Worm (Caenorhabditis elegans) whole organism, young adult: ENCODE data around the gene sqv-3.

Experiments used
- B0019.2 ChIP-seq: fragments of 200-800 bp; sonication (Bioruptor generic); conservative IDR thresholded peaks from 2 replicates; pipeline ENCODE4 v1.3.6; 2022; ENCODE audit warnings: missing genetic modification reagents, missing genetic modification characterization, missing compliant biosample characterization
- B0035.1 ChIP-seq: sonication (generic microtip); optimal IDR thresholded peaks from 2 replicates; lab custom pipeline; 2016; ENCODE audit warnings: missing genetic modification characterization, mild to moderate bottlenecking, missing compliant biosample characterization, missing genotype, missing genetic modification reagents
- B0336.3 ChIP-seq: fragments of 200-800 bp; sonication (Bioruptor generic); IDR thresholded peaks from 2 replicates; pipeline ENCODE4 v1.3.6; 2022; ENCODE audit warnings: missing genetic modification characterization, missing compliant biosample characterization
- C06A6.2 ChIP-seq: fragments of 200-800 bp; sonication (Bioruptor generic); conservative IDR thresholded peaks from 2 replicates; pipeline ENCODE4 v1.3.6; 2022; ENCODE audit warnings: missing genetic modification characterization, missing compliant biosample characterization
- C17E4.6 ChIP-seq: fragments of 200-800 bp; sonication (Bioruptor generic); IDR thresholded peaks from 2 replicates; pipeline ENCODE4 v1.3.6; 2022; ENCODE audit warnings: missing genetic modification reagents, missing genetic modification characterization, missing compliant biosample characterization
- F10E7.11 ChIP-seq: sonication (generic microtip); optimal IDR thresholded peaks from 2 replicates; lab custom pipeline; 2017; ENCODE audit warnings: mild to moderate bottlenecking, missing genetic modification characterization, moderate library complexity, missing compliant biosample characterization
- F49E8.2 ChIP-seq: sonication (generic microtip); optimal IDR thresholded peaks from 3 replicates; lab custom pipeline; 2017; ENCODE audit warnings: missing genetic modification characterization, mild to moderate bottlenecking, missing compliant biosample characterization, antibody characterized with exemption, moderate library complexity; ENCODE audit not compliant: insufficient read depth
- F55B11.4 ChIP-seq: sonication (generic microtip); optimal IDR thresholded peaks from 2 replicates; lab custom pipeline; 2016; ENCODE audit warnings: missing compliant biosample characterization, missing genetic modification characterization, borderline replicate concordance; ENCODE audit not compliant: insufficient read depth
- K11D2.4 ChIP-seq: fragments of 200-800 bp; sonication (Bioruptor generic); IDR thresholded peaks from 2 replicates; pipeline ENCODE4 v1.3.6; 2022; ENCODE audit warnings: missing genetic modification reagents, missing genetic modification characterization, missing compliant biosample characterization
- K12H6.12 ChIP-seq: fragments of 200-800 bp; sonication (Bioruptor generic); optimal IDR thresholded peaks from 2 replicates; lab custom pipeline; 2018; ENCODE audit warnings: mild to moderate bottlenecking, missing genetic modification characterization, missing compliant biosample characterization
- Y53F4B.3 ChIP-seq: fragments of 200-800 bp; sonication (Bioruptor generic); IDR thresholded peaks from 2 replicates; pipeline ENCODE4 v1.3.6; 2022; ENCODE audit warnings: missing genetic modification reagents, missing genetic modification characterization, missing compliant biosample characterization
- Y53G8AR.9 ChIP-seq: fragments of 200-800 bp; sonication (Bioruptor generic); conservative IDR thresholded peaks from 2 replicates; pipeline ENCODE4 v1.3.6; 2022; ENCODE audit warnings: missing genetic modification reagents, missing genetic modification characterization, missing compliant biosample characterization
- Y95B8A.8 ChIP-seq: fragments of 200-800 bp; sonication (Bioruptor generic); IDR thresholded peaks from 2 replicates; pipeline ENCODE4 v1.3.6; 2022; ENCODE audit warnings: missing genetic modification reagents, missing genetic modification characterization, missing compliant biosample characterization
- ZK185.1 ChIP-seq: sonication (generic microtip); optimal IDR thresholded peaks from 2 replicates; lab custom pipeline; 2016; ENCODE audit warnings: mild to moderate bottlenecking, missing genetic modification characterization, missing compliant biosample characterization; ENCODE audit not compliant: poor library complexity, severe bottlenecking
- ama-1 ChIP-seq, 3 experiments: fragments of 150-350 bp in 1 of 3; sonication (generic microtip) in 2 of 3; optimal IDR thresholded peaks; 2 replicates each; lab custom pipeline; 2014 to 2018; ENCODE audit warnings: missing biosample characterization in 2 of 3, missing genetic modification characterization in 2 of 3, missing genetic modification reagents in 2 of 3
- athp-1 ChIP-seq: sonication (generic microtip); optimal IDR thresholded peaks from 2 replicates; lab custom pipeline; 2017; ENCODE audit warnings: mild to moderate bottlenecking, missing genetic modification characterization, missing compliant biosample characterization
- attf-3 ChIP-seq: fragments of 200-800 bp; sonication (Bioruptor generic); conservative IDR thresholded peaks from 2 replicates; pipeline ENCODE4 v1.3.6; 2022; ENCODE audit warnings: missing genetic modification reagents, missing genetic modification characterization, missing compliant biosample characterization
- attf-5 ChIP-seq: fragments of 200-800 bp; sonication (Bioruptor generic); optimal IDR thresholded peaks from 2 replicates; lab custom pipeline; 2018; ENCODE audit warnings: mild to moderate bottlenecking, missing genetic modification characterization, missing compliant biosample characterization
- bed-2 ChIP-seq: fragments of 200-800 bp; sonication (Bioruptor generic); IDR thresholded peaks from 2 replicates; pipeline ENCODE4 v1.3.6; 2022; ENCODE audit warnings: missing genetic modification reagents, missing genetic modification characterization, missing compliant biosample characterization
- cebp-1 ChIP-seq, 2 experiments: fragments of 200-800 bp in 1 of 2; sonication (Bioruptor generic) in 1 of 2; sonication (generic microtip) in 1 of 2; IDR thresholded peaks in 1 of 2; optimal IDR thresholded peaks in 1 of 2; 2 replicates each; pipeline versions ENCODE4 v1.3.6 to Lab custom; 2017 to 2022; ENCODE audit warnings: missing compliant biosample characterization in 2 of 2, missing genetic modification characterization in 2 of 2, mild to moderate bottlenecking in 1 of 2, missing genetic modification reagents in 1 of 2, moderate library complexity in 1 of 2
- ceh-100 ChIP-seq: fragments of 200-800 bp; sonication (Bioruptor generic); IDR thresholded peaks from 2 replicates; pipeline ENCODE4 v1.3.6; 2022; ENCODE audit warnings: missing genetic modification reagents, missing genetic modification characterization, missing compliant biosample characterization
- ceh-27 ChIP-seq: fragments of 200-800 bp; sonication (Bioruptor generic); optimal IDR thresholded peaks from 2 replicates; lab custom pipeline; 2018; ENCODE audit warnings: mild to moderate bottlenecking, missing genetic modification characterization, moderate library complexity, missing compliant biosample characterization
- ceh-58 ChIP-seq: fragments of 200-800 bp; sonication (Bioruptor generic); IDR thresholded peaks from 2 replicates; pipeline ENCODE4 v1.3.6; 2022; ENCODE audit warnings: missing genetic modification characterization, missing compliant biosample characterization
- ceh-79 ChIP-seq: sonication (generic microtip); optimal IDR thresholded peaks from 2 replicates; lab custom pipeline; 2017; ENCODE audit warnings: mild to moderate bottlenecking, missing genetic modification characterization, missing compliant biosample characterization
- chd-7 ChIP-seq: sonication (generic microtip); optimal IDR thresholded peaks from 2 replicates; lab custom pipeline; 2016; ENCODE audit warnings: mild to moderate bottlenecking, missing genetic modification characterization, moderate library complexity, missing compliant biosample characterization
- dpff-1 ChIP-seq: sonication (generic microtip); optimal IDR thresholded peaks from 2 replicates; lab custom pipeline; 2017; ENCODE audit warnings: mild to moderate bottlenecking, missing genetic modification characterization, missing compliant biosample characterization
- ets-4 ChIP-seq: fragments of 200-800 bp; sonication (Bioruptor generic); optimal IDR thresholded peaks from 2 replicates; lab custom pipeline; 2018; ENCODE audit warnings: mild to moderate bottlenecking, missing genetic modification characterization, missing compliant biosample characterization
- gei-17 ChIP-seq: fragments of 200-800 bp; sonication (Bioruptor generic); optimal IDR thresholded peaks from 2 replicates; lab custom pipeline; 2018; ENCODE audit warnings: mild to moderate bottlenecking, missing genetic modification characterization, missing compliant biosample characterization
- lag-1 ChIP-seq: fragments of 200-800 bp; sonication (Bioruptor generic); IDR thresholded peaks from 2 replicates; pipeline ENCODE4 v1.3.6; 2022; ENCODE audit warnings: missing genetic modification reagents, missing genetic modification characterization, missing compliant biosample characterization
- let-526 ChIP-seq: fragments of 200-800 bp; sonication (Bioruptor generic); IDR thresholded peaks from 2 replicates; pipeline ENCODE4 v1.3.6; 2022; ENCODE audit warnings: missing genetic modification reagents, missing genetic modification characterization, missing compliant biosample characterization
- lin-40 ChIP-seq: sonication (generic microtip); optimal IDR thresholded peaks from 2 replicates; lab custom pipeline; 2016; ENCODE audit warnings: missing genetic modification characterization, mild to moderate bottlenecking, missing compliant biosample characterization, missing genotype, missing genetic modification reagents
- lir-1 ChIP-seq: fragments of 200-800 bp; sonication (Bioruptor generic); conservative IDR thresholded peaks from 2 replicates; pipeline ENCODE4 v1.3.6; 2022; ENCODE audit warnings: missing genetic modification reagents, missing genetic modification characterization, missing compliant biosample characterization
- madf-6 ChIP-seq: fragments of 200-800 bp; sonication (Bioruptor generic); IDR thresholded peaks from 2 replicates; pipeline ENCODE4 v1.3.6; 2022; ENCODE audit warnings: missing genetic modification reagents, missing genetic modification characterization, missing compliant biosample characterization
- mel-28 ChIP-seq: sonication (generic microtip); optimal IDR thresholded peaks from 2 replicates; lab custom pipeline; 2016; ENCODE audit warnings: borderline replicate concordance, mild to moderate bottlenecking, missing genetic modification characterization, missing compliant biosample characterization
- mxl-1 ChIP-seq: sonication (generic microtip); optimal IDR thresholded peaks from 2 replicates; lab custom pipeline; 2016; ENCODE audit warnings: missing genetic modification characterization, missing compliant biosample characterization
- nhr-80 ChIP-seq: sonication (generic microtip); optimal IDR thresholded peaks from 2 replicates; lab custom pipeline; 2016; ENCODE audit warnings: missing genetic modification characterization, missing compliant biosample characterization
- pbrm-1 ChIP-seq: fragments of 200-800 bp; sonication (Bioruptor generic); IDR thresholded peaks from 2 replicates; pipeline ENCODE4 v1.3.6; 2022; ENCODE audit warnings: missing genetic modification reagents, missing genetic modification characterization, missing compliant biosample characterization
- rcor-1 ChIP-seq: fragments of 200-800 bp; sonication (Bioruptor generic); IDR thresholded peaks from 2 replicates; pipeline ENCODE4 v1.3.6; 2022; ENCODE audit warnings: missing genetic modification reagents, missing genetic modification characterization, missing compliant biosample characterization
- unc-130 ChIP-seq: sonication (generic microtip); optimal IDR thresholded peaks from 2 replicates; lab custom pipeline; 2016; ENCODE audit warnings: missing genetic modification reagents, missing genetic modification characterization, missing compliant biosample characterization
- ztf-18 ChIP-seq: sonication (generic microtip); optimal IDR thresholded peaks from 2 replicates; lab custom pipeline; 2016; ENCODE audit warnings: missing genotype, mild to moderate bottlenecking, missing genetic modification characterization, missing compliant biosample characterization
- ztf-25 ChIP-seq: fragments of 200-800 bp; sonication (Bioruptor generic); IDR thresholded peaks from 2 replicates; pipeline ENCODE4 v1.3.6; 2022; ENCODE audit warnings: missing genetic modification reagents, missing genetic modification characterization, missing compliant biosample characterization
- ztf-26 ChIP-seq: sonication (generic microtip); optimal IDR thresholded peaks from 2 replicates; lab custom pipeline; 2017; ENCODE audit warnings: missing genetic modification characterization, missing compliant biosample characterization
- ztf-28 ChIP-seq: fragments of 200-800 bp; sonication (Bioruptor generic); IDR thresholded peaks from 2 replicates; pipeline ENCODE4 v1.3.6; 2022; ENCODE audit warnings: missing genetic modification reagents, missing genetic modification characterization, missing compliant biosample characterization
- ztf-3 ChIP-seq: fragments of 200-800 bp; sonication (Bioruptor generic); optimal IDR thresholded peaks from 2 replicates; lab custom pipeline; 2018; ENCODE audit warnings: mild to moderate bottlenecking, missing genetic modification characterization, missing compliant biosample characterization

The sqv-3 gene

DNA sequence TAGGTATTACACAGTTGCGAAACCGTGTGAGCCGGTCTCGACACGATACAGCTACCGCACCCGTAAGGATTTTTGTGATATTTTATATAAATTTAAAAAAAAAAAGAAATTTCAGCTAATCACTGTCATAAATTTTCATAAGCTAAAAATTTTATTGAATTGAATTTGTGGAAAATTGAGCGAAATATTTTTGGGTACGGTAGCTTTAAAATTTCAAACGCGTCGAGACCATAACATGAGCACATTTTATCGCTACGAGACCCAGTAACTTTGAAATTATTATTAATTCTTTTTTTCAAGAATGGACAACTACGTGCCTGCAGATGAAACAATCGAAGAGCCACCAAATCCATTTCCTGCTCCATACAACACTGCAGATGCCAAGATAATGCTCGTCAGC lies 33.0 kb upstream of the sqv-3 start, which contains the start of gene ZK632.14:
ZK632.14 (plus strand) TSS at position 301 of the 400 bp plus-strand sequence.
- TF ChIP-seq ztf-25 (GFP tag; lab: Robert Waterston, UW) (no peak), B0035.1 (tag; lab: Kevin White, UChicago) (no peak), ets-4 (no peak), B0336.3 (no peak), rcor-1 (GFP tag; lab: Robert Waterston, UW) (no peak), ztf-3 (GFP tag; lab: Kevin White, UChicago) (no peak), ceh-58 (GFP tag; lab: Robert Waterston, UW) (no peak), bed-2 (no peak), ceh-79 (no peak), Y53F4B.3 (GFP tag; lab: Robert Waterston, UW) (no peak), lir-1 (GFP tag; lab: Robert Waterston, UW) (no peak), B0019.2 (GFP tag; lab: Robert Waterston, UW) (no peak), chd-7 (no peak), athp-1 (no peak), attf-3 (GFP tag; lab: Robert Waterston, UW) (no peak), lin-40 (tag; lab: Kevin White, UChicago) (no peak)

DNA sequence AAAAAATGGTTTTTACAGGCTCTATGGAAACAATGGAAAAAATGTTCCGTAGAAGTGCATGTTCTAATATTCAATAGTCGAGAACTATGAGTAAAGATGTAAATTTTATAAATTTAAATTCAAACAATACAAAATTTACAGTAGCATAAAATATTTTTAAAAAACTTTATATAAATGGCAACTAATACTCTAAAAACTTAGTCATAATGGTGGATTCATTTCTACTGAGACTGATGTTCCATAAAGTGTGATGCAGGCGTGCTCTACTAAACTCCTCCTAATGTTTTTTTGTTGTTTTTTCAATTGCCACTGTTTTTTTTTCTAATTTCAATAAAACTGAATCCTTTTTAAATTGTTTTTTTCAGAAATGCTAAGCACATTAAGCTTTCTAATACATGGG lies 28.0 kb upstream of the sqv-3 start, which contains the start of gene gtap-2:
gtap-2 (plus strand) TSS at position 366 of the 400 bp plus-strand sequence.
- no peak for TF ChIP-seq C06A6.2
- peak; percentile 85 for TF ChIP-seq ceh-100 (GFP tag; lab: Robert Waterston, UW)
- TF ChIP-seq ZK185.1 (tag; lab: Kevin White, UChicago) = peak; percentile 7
- TF ChIP-seq, all 124 proteins: peak for 2

DNA sequence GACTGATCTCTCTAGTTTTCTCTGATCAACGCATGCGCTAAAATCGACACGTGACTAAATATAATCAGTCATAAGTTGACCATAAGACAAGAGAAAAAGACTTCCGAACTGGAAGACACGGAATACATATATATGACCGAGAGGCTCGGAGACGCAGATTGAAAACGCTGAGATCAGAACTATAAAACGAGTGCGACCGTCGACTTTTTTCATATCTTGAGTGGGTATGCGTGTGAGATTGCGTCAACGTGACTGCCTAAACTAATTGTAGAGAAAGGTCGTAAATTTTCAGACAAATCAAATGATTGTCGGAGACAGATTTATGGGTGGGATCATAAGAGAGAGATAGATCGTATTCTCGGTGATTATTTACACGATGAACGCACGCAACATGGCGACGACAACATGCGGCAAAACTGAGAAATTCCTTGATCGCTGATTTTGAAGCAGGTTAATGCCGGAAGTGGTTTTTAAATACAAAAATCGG lies 27.4 kb upstream of the sqv-3 start:
- no peak for TF ChIP-seq K11D2.4 (GFP tag; lab: Robert Waterston, UW)
- no peak for TF ChIP-seq C06A6.2
- TF ChIP-seq Y53F4B.3 (GFP tag; lab: Robert Waterston, UW) = no peak
- peak; percentile 21 for TF ChIP-seq ama-1 (optimal IDR thresholded peaks at IDR 0.05; lab: Kevin White, UChicago)
- TF ChIP-seq ama-1 (GFP tag; optimal IDR thresholded peaks at IDR 0.05; lab: Kevin White, UChicago) = no peak
- no peak for TF ChIP-seq F10E7.11 (tag; lab: Kevin White, UChicago)
- no peak for TF ChIP-seq lag-1 (GFP tag; lab: Robert Waterston, UW)
- TF ChIP-seq ztf-26 (tag; lab: Kevin White, UChicago) = peak; percentile 26
- TF ChIP-seq ztf-18 (tag; lab: Kevin White, UChicago) = no peak
- no peak for TF ChIP-seq gei-17 (GFP tag; lab: Kevin White, UChicago)
- TF ChIP-seq pbrm-1 (GFP tag; lab: Robert Waterston, UW) = no peak
- TF ChIP-seq B0336.3 = no peak
- TF ChIP-seq ceh-100 (GFP tag; lab: Robert Waterston, UW) = no peak
- no peak for TF ChIP-seq unc-130 (GFP tag; lab: Kevin White, UChicago)
- no peak for TF ChIP-seq rcor-1 (GFP tag; lab: Robert Waterston, UW)
- no peak for TF ChIP-seq dpff-1 (tag; lab: Kevin White, UChicago)
- TF ChIP-seq C17E4.6 (GFP tag; lab: Robert Waterston, UW) = no peak
- no peak for TF ChIP-seq mxl-1 (tag; lab: Kevin White, UChicago)
- TF ChIP-seq K12H6.12 (tag; lab: Kevin White, UChicago) = no peak
- TF ChIP-seq mel-28 (tag; lab: Kevin White, UChicago) = no peak
- no peak for TF ChIP-seq lir-1 (GFP tag; lab: Robert Waterston, UW)
- TF ChIP-seq ceh-79 = no peak
- TF ChIP-seq let-526 = no peak
- TF ChIP-seq madf-6 = no peak
- no peak for TF ChIP-seq F49E8.2
- TF ChIP-seq ztf-28 = no peak
- no peak for TF ChIP-seq Y95B8A.8 (GFP tag; lab: Robert Waterston, UW)
- no peak for TF ChIP-seq ceh-27 (GFP tag; lab: Kevin White, UChicago)
- no peak for TF ChIP-seq cebp-1 (GFP tag; IDR thresholded peaks at IDR 0.05; lab: Robert Waterston, UW)
- peak; percentile 4 for TF ChIP-seq cebp-1 (tag; optimal IDR thresholded peaks at IDR 0.05; lab: Kevin White, UChicago)
- 0 out of 2 replicates have a peak, but pooled peaks have one; percentile 15 for TF ChIP-seq Y53G8AR.9
- no peak for TF ChIP-seq F55B11.4 (tag; lab: Kevin White, UChicago)
- peak; percentile 51 for TF ChIP-seq nhr-80 (tag; lab: Kevin White, UChicago)
- peak; percentile 47 for TF ChIP-seq attf-5
